Worm (Caenorhabditis elegans) whole organism, midembryonic: ENCODE data around the gene ZC190.7.

ENCODE experiments used
- T22C8.4 ChIP-seq: fragments of 200-800 bp; sonication (Bioruptor generic); IDR thresholded peaks from 2 replicates; pipeline ENCODE4 v1.3.6; 2022; ENCODE audit warnings: missing genetic modification characterization, missing compliant biosample characterization
- cog-1 ChIP-seq: sonication (generic microtip); optimal IDR thresholded peaks from 2 replicates; lab custom pipeline; 2016; ENCODE audit warnings: missing genetic modification characterization, missing compliant biosample characterization
- flt-1 ChIP-seq: fragments of 200-800 bp; sonication (Bioruptor generic); IDR thresholded peaks from 2 replicates; pipeline ENCODE4 v1.3.6; 2022; ENCODE audit warnings: missing genetic modification characterization, missing compliant biosample characterization
- klf-2 ChIP-seq: fragments of 200-800 bp; sonication (Bioruptor generic); conservative IDR thresholded peaks from 2 replicates; pipeline ENCODE4 v1.3.6; 2022; ENCODE audit warnings: missing genetic modification reagents, missing genetic modification characterization, missing compliant biosample characterization
- med-1 ChIP-seq: sonication (generic microtip); optimal IDR thresholded peaks from 2 replicates; lab custom pipeline; 2017; ENCODE audit warnings: missing genetic modification characterization, mild to moderate bottlenecking, missing compliant biosample characterization, antibody characterized with exemption, missing genetic modification reagents; ENCODE audit not compliant: insufficient read depth
- ref-1 ChIP-seq: fragments of 200-800 bp; sonication (Bioruptor generic); conservative IDR thresholded peaks from 2 replicates; pipeline ENCODE4 v1.3.6; 2022; ENCODE audit warnings: missing genetic modification reagents, missing genetic modification characterization, missing compliant biosample characterization
- tab-1 ChIP-seq: fragments of 200-800 bp; sonication (Bioruptor generic); IDR thresholded peaks from 2 replicates; pipeline ENCODE4 v1.3.6; 2022; ENCODE audit warnings: missing genetic modification characterization, missing compliant biosample characterization
- ztf-23 ChIP-seq: fragments of 200-800 bp; sonication (Bioruptor generic); IDR thresholded peaks from 2 replicates; pipeline ENCODE4 v1.3.6; 2022; ENCODE audit warnings: missing genetic modification reagents, missing genetic modification characterization, missing compliant biosample characterization
- ztf-29 ChIP-seq: fragments of 200-800 bp; sonication (Bioruptor generic); IDR thresholded peaks from 2 replicates; pipeline ENCODE4 v1.3.6; 2022; ENCODE audit warnings: missing genetic modification reagents, missing genetic modification characterization, missing compliant biosample characterization

The ZC190.7 gene

ce11 chrV:8668224-8668623 lies 18.4 kb downstream of the ZC190.7 start:
- TF ChIP-seq ztf-29: no peak
- TF ChIP-seq flt-1 (GFP tag; lab: Robert Waterston, UW): no peak
- TF ChIP-seq med-1: no peak

DNA sequence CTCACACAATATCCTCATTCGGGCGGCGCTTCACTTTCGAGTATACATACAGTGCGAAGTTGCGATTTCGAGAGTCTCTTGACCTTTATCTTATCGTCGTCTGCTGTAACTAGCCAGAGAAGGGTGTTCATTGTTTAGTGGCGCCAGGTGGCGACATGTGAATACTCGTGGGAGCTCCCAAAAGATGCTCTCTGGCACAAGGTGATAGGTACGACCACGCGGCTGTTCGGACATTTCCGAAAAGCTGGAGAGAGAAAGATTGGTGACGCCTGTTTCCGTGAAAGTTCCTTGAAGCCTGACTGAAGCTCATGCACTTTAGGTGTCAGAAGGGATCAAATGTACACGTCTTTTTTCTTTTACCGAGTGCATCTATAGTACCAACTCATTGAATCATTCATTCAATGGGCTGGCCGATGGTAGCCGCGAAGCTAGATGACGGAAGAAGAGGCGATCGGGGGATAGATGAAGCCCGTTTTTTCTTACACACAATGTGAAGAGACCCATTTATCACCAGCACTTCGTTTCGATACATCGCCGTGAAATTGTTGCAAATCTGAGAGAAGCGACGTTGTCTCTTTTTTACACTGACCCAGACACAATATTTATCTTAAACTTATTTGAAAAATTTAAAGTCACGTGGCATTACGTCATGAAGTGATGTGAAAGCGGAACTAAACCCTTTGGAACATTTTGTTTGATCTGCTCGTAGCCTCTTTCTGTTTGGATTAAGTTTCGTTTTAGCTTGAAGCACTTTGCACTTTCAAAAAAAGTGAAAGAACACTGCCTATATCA lies 19.2 kb downstream of the ZC190.7 start:
- no peak for TF ChIP-seq cog-1 (tag; lab: Kevin White, UChicago)
- no peak for TF ChIP-seq ztf-23 (GFP tag; lab: Robert Waterston, UW)
- TF ChIP-seq flt-1 (GFP tag; lab: Robert Waterston, UW): no peak
- TF ChIP-seq ref-1 (GFP tag; lab: Robert Waterston, UW): no peak
- TF ChIP-seq T22C8.4 (GFP tag; lab: Robert Waterston, UW): no peak
- TF ChIP-seq tab-1: no peak
- no peak for TF ChIP-seq ztf-29
- TF ChIP-seq med-1: no peak
- no peak for TF ChIP-seq klf-2 (GFP tag; lab: Robert Waterston, UW)

DNA sequence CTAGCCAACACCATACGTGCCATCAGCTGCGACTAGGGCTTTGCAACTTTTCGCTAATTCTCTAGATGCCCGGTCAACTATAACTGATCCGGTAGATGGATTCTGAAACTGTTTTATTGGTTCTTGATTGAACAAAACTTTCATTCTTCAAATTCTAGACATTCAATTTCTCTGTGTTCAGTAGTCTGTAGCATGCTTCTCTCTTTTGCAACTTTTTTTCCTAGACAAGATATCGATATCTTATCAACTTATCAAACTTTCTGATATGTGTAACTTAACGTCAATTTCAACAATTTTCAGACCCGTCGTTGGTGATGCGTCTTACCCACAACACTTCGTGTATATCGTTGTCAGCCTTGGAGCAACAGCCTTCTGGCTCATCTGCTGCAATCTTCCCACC lies 20.9 kb downstream of the ZC190.7 start, which contains the start of gene ZC190.4:
Gene ZC190.4 (plus strand): TSS at position 301 of the 400 bp plus-strand sequence.
- TF ChIP-seq klf-2 (GFP tag; lab: Robert Waterston, UW) (no peak), ztf-23 (GFP tag; lab: Robert Waterston, UW) (no peak), flt-1 (GFP tag; lab: Robert Waterston, UW) (no peak), med-1 (no peak)

DNA sequence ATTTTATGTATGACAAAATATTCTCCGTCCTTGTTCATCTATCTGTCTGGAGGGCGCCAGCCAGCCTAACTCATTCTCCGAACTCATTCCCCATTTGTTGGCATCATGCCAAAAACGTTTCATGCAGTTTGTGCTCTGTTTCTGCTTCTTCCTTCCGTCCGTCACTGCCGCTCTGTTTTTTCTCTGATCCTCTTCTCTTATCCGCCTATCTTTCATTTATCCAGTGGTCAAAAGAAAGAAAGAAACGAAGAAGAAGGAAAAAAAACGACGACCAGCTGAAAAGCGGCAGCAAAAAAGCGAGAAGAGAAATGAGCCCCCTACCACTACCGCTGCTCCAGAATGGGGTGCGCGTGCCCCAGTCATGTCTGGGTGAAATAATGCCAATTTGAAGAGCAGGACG lies 23.6 kb downstream of the ZC190.7 start:
- TF ChIP-seq ztf-23 (GFP tag; lab: Robert Waterston, UW): no peak
- TF ChIP-seq cog-1 (tag; lab: Kevin White, UChicago): no peak
- no peak for TF ChIP-seq klf-2 (GFP tag; lab: Robert Waterston, UW)
- TF ChIP-seq flt-1 (GFP tag; lab: Robert Waterston, UW): no peak
- TF ChIP-seq tab-1: no peak
- TF ChIP-seq ztf-29: no peak
- TF ChIP-seq ref-1 (GFP tag; lab: Robert Waterston, UW): no peak
- TF ChIP-seq T22C8.4 (GFP tag; lab: Robert Waterston, UW): no peak
- TF ChIP-seq med-1: no peak

ce11 chrV:8662056-8663006 lies 24.3 kb downstream of the ZC190.7 start:
- TF ChIP-seq med-1 (no peak), cog-1 (tag; lab: Kevin White, UChicago) (no peak), ztf-29 (no peak), ref-1 (GFP tag; lab: Robert Waterston, UW) (no peak), klf-2 (GFP tag; lab: Robert Waterston, UW) (no peak), tab-1 (no peak), flt-1 (GFP tag; lab: Robert Waterston, UW) (no peak), ztf-23 (GFP tag; lab: Robert Waterston, UW) (no peak), T22C8.4 (GFP tag; lab: Robert Waterston, UW) (no peak)

DNA sequence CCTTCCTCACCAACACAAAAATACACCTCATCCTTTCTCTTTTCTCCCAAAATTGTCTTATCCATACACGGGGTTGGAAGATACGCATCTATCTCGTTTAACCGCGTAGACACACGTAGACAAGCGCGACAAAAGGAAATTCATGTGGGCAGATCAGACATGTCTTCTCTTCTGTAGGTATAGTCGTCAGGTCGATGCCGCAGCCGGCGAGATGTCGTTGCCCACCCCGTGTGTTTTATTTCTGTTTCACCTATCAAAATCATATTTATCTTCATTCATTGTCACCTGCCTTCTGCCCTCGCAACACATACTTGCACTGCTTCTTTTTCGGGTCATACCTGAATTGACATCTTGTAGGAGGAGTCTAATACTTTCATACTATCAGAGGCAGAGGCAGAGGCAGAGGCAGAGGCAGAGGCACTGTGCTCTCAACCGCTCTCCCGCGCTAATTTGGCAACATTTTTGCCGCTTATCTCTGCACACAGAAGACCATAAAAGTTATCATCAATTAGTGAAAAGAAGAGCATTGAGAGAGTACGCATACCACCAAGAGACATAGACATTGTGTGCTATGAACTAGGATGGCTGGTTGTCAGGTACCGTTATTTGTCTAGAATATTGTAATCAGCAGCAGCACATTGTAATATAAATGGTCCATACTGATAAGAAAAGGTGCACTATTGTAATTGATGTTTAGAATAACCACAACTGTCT lies 25.3 kb downstream of the ZC190.7 start:
- no peak for TF ChIP-seq cog-1 (tag; lab: Kevin White, UChicago)
- no peak for TF ChIP-seq tab-1
- no peak for TF ChIP-seq ref-1 (GFP tag; lab: Robert Waterston, UW)
- TF ChIP-seq T22C8.4 (GFP tag; lab: Robert Waterston, UW): no peak
- TF ChIP-seq ztf-29: no peak
- no peak for TF ChIP-seq flt-1 (GFP tag; lab: Robert Waterston, UW)
- TF ChIP-seq ztf-23 (GFP tag; lab: Robert Waterston, UW): no peak
- no peak for TF ChIP-seq klf-2 (GFP tag; lab: Robert Waterston, UW)
- TF ChIP-seq med-1: no peak

DNA sequence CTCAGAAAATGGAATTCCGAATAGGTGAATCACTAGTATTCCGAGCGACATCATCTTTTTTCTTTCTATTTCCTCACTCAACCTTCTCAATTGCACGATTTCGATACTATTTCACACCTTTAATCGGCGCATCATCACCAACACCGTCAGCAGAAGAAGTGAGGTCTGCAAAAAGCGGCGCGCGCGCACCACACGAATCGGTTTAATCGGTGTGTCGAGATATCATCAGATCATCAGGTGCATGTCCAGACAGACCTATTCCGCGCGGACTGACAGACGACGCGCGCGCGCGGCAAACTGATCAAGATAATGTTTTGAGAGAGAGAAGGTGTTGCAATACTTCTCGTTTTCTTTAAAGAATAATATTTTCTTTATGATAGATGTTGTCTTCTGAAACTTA lies 26.2 kb downstream of the ZC190.7 start:
- no peak for TF ChIP-seq cog-1 (tag; lab: Kevin White, UChicago)

DNA sequence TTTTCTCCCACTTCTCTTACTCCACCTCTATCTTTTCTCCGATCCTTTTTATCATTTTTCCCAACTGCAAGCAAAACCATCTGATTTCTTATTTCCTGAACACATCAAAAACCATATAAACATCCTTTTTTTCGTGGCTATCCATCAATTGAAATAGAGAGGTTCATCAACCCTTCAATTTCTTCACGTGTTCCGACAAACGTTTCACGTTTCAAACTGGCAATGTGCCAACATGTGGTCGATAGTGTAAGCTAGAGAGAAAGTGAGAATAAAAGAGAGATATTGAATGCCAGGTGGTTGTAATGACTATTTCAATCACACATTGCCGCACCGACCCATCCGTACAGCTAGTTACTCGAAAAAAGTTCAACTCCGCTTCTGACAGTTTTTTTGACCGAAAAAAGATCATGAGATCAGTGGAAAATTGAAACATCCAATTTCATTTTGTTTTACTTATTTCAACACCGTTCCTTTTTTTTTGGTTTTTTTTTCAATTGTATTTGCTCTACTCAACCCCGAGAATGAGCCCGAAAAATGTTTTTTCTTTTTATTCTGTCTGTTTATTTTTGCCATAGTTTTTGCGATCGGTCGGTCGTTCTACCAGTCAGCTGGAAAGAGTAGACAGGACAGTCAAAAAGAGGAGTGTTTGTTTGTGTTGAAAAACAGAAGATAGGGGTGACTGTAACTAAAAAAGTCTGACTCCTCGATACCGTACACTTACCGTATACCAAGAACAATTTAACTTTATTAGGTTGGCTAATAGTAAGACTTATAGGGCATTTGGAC lies 27.9 kb downstream of the ZC190.7 start:
- TF ChIP-seq klf-2 (GFP tag; lab: Robert Waterston, UW) (no peak), cog-1 (tag; lab: Kevin White, UChicago) (no peak), med-1 (no peak), ztf-23 (GFP tag; lab: Robert Waterston, UW) (no peak), flt-1 (GFP tag; lab: Robert Waterston, UW) (no peak), tab-1 (no peak), ref-1 (GFP tag; lab: Robert Waterston, UW) (no peak), ztf-29 (no peak), T22C8.4 (GFP tag; lab: Robert Waterston, UW) (no peak)

- no peak for TF ChIP-seq med-1
- no peak for TF ChIP-seq ztf-29
- TF ChIP-seq T22C8.4 (GFP tag; lab: Robert Waterston, UW): no peak
- no peak for TF ChIP-seq klf-2 (GFP tag; lab: Robert Waterston, UW)
- no peak for TF ChIP-seq ztf-23 (GFP tag; lab: Robert Waterston, UW)
- TF ChIP-seq cog-1 (tag; lab: Kevin White, UChicago): no peak
These were observed 28.8 kb downstream of the ZC190.7 start for ce11 chrV:8657911-8658310.
